Fruit fly (Drosophila melanogaster) whole organism: ENCODE results near the gene CG14708.

Source experiments
- CG8478 ChIP-seq: fragments of >200 bp; optimal IDR thresholded peaks from 2 replicates; lab custom pipeline; 2018; ENCODE audit warnings: inconsistent platforms
- Dll ChIP-seq: fragments of >200 bp; optimal IDR thresholded peaks from 2 replicates; lab custom pipeline; 2017
- pan ChIP-seq: fragments of >200 bp; optimal IDR thresholded peaks from 2 replicates; lab custom pipeline; 2017
- usp ChIP-seq: fragments of >200 bp; optimal IDR thresholded peaks from 2 replicates; lab custom pipeline; 2017; ENCODE audit warnings: missing biosample characterization, missing genetic modification characterization, mixed read lengths

- TF ChIP-seq Dll (lab: Kevin White, UChicago) (no peak), pan (lab: Kevin White, UChicago) (no peak), usp (GFP tag; lab: Kevin White, UChicago) (no peak), CG8478 (lab: Kevin White, UChicago) (no peak)
Measured at dm6 chr3R:11554982-11555381, 1.0 kb downstream of the CG14708 start.
